Worm (Caenorhabditis elegans): ENCODE results near the gene R10E11.6.

DNA sequence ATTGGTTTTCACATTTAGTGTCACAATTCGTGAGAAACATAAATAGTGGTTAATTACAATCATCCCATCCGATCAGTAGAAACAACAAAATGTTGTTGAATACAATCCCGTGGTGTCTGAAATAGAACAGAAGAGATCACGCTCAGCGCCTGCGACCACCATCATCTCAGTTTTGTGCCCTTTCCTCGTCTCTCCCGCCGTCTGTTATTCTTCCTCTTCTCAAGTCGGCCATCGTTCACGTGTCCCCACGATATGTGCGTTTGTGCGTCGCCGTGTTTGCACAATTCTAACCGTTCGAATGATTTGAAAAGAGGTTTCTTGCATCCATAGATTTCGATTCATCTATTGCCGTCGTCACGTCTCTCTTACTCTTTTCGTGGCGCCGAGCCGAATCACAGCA, 36.0 kb downstream of the R10E11.6 start, which contains the start of gene panl-3:
- TF ChIP-seq flt-1 (GFP tag; IDR thresholded peaks at IDR 0.05) (no peak), med-1 (GFP tag; optimal IDR thresholded peaks at IDR 0.05; ENCODE audit: insufficient read depth) (no peak)
